Fruit fly (Drosophila melanogaster) whole organism, pupa: ENCODE results near the gene Eip75B.
A peak's percentile ranks its signal among the peaks of the same experiment; 100 is the strongest.

Experiments used
- CG10348 ChIP-seq: fragments of 200-800 bp; sonication (Bioruptor generic); IDR thresholded peaks from 2 replicates; pipeline ENCODE4 v1.3.6; 2022; ENCODE audit warnings: missing biosample characterization, missing genetic modification characterization
- CG12605 ChIP-seq: fragments of 200-800 bp; sonication (Bioruptor generic); IDR thresholded peaks from 2 replicates; pipeline ENCODE4 v1.3.6; 2022; ENCODE audit warnings: missing biosample characterization, missing genetic modification characterization
- CG13204 ChIP-seq: fragments of 200-800 bp; sonication (Bioruptor generic); optimal IDR thresholded peaks from 2 replicates; lab custom pipeline; 2018; ENCODE audit warnings: missing biosample characterization, mild to moderate bottlenecking, missing genetic modification characterization, moderate library complexity
- CG14655 ChIP-seq: fragments of 200-800 bp; sonication (Bioruptor generic); optimal IDR thresholded peaks from 3 replicates; lab custom pipeline; 2017; ENCODE audit warnings: mild to moderate bottlenecking, missing biosample characterization, missing genetic modification reagents, missing genetic modification characterization
- CG15710 ChIP-seq: fragments of 200-800 bp; sonication (Bioruptor generic); optimal IDR thresholded peaks from 2 replicates; lab custom pipeline; 2018; ENCODE audit warnings: missing biosample characterization, mild to moderate bottlenecking, missing genetic modification characterization, moderate library complexity
- CG17806 ChIP-seq: fragments of 200-800 bp; sonication (Bioruptor generic); optimal IDR thresholded peaks from 2 replicates; lab custom pipeline; 2018; ENCODE audit warnings: missing biosample characterization, mild to moderate bottlenecking, missing genetic modification characterization, moderate library complexity
- CG32121 ChIP-seq: fragments of 200-800 bp; sonication (Bioruptor generic); IDR thresholded peaks from 2 replicates; pipeline ENCODE4 v1.3.6; 2022; ENCODE audit warnings: missing biosample characterization, missing genetic modification characterization
- CG34367 ChIP-seq: fragments of 200-800 bp; sonication (Bioruptor generic); optimal IDR thresholded peaks from 2 replicates; lab custom pipeline; 2018; ENCODE audit warnings: missing biosample characterization, mild to moderate bottlenecking, missing genetic modification characterization
- CG4496 ChIP-seq: fragments of 200-800 bp; sonication (Bioruptor generic); IDR thresholded peaks from 3 replicates; pipeline ENCODE4 v1.3.6; 2022; ENCODE audit warnings: missing biosample characterization, missing genetic modification characterization
- CG8159 ChIP-seq: fragments of 200-800 bp; sonication (Bioruptor generic); optimal IDR thresholded peaks from 3 replicates; lab custom pipeline; 2018; ENCODE audit warnings: missing biosample characterization, mild to moderate bottlenecking, missing genetic modification characterization, moderate library complexity
- CG8301 ChIP-seq: fragments of 200-800 bp; sonication (Bioruptor generic); optimal IDR thresholded peaks from 2 replicates; lab custom pipeline; 2018; ENCODE audit warnings: missing biosample characterization, mild to moderate bottlenecking, missing genetic modification characterization
- CG9948 ChIP-seq: fragments of 200-800 bp; sonication (Bioruptor generic); optimal IDR thresholded peaks from 2 replicates; lab custom pipeline; 2018; ENCODE audit warnings: missing biosample characterization, mild to moderate bottlenecking, missing genetic modification characterization, moderate library complexity
- D1 ChIP-seq: fragments of 200-800 bp; sonication (Bioruptor generic); optimal IDR thresholded peaks from 2 replicates; lab custom pipeline; 2018; ENCODE audit warnings: missing biosample characterization, mild to moderate bottlenecking, missing genetic modification characterization, moderate library complexity
- EcR ChIP-seq: fragments of 200-800 bp; sonication (Bioruptor generic); optimal IDR thresholded peaks from 3 replicates; lab custom pipeline; 2019; ENCODE audit warnings: missing biosample characterization, missing genetic modification characterization, mild to moderate bottlenecking, moderate library complexity, missing genetic modification reagents
- Ets98B ChIP-seq: fragments of 200-800 bp; sonication (Bioruptor generic); IDR thresholded peaks from 2 replicates; pipeline ENCODE4 v1.3.6; 2022; ENCODE audit warnings: missing biosample characterization, missing genetic modification characterization
- Pif1A ChIP-seq: fragments of 200-800 bp; sonication (Bioruptor generic); optimal IDR thresholded peaks from 3 replicates; lab custom pipeline; 2016; ENCODE audit warnings: missing biosample characterization, missing genetic modification characterization
- Pif1B ChIP-seq: fragments of 200-800 bp; sonication (Bioruptor generic); optimal IDR thresholded peaks from 3 replicates; lab custom pipeline; 2016; ENCODE audit warnings: missing biosample characterization, missing genetic modification characterization
- Snoo ChIP-seq: fragments of 200-800 bp; sonication (Bioruptor generic); optimal IDR thresholded peaks from 3 replicates; lab custom pipeline; 2017; ENCODE audit warnings: missing biosample characterization, mild to moderate bottlenecking, missing genetic modification characterization, inconsistent platforms
- fd96Ca ChIP-seq: fragments of 200-800 bp; sonication (Bioruptor generic); IDR thresholded peaks from 3 replicates; pipeline ENCODE4 v1.3.6; 2022; ENCODE audit warnings: missing biosample characterization, missing genetic modification characterization
- gl ChIP-seq: fragments of 200-800 bp; sonication (Bioruptor generic); optimal IDR thresholded peaks from 2 replicates; lab custom pipeline; 2018; ENCODE audit warnings: missing biosample characterization, mild to moderate bottlenecking, missing genetic modification characterization
- rn ChIP-seq: fragments of 200-800 bp; sonication (Bioruptor generic); IDR thresholded peaks from 2 replicates; pipeline ENCODE4 v1.3.6; 2022; ENCODE audit warnings: missing biosample characterization, missing genetic modification characterization

The Eip75B gene

dm6 chr3L:18076649-18077048 is 12.2 kb upstream of the Eip75B start:
- 0 out of 3 replicates have a peak, but pooled peaks have one; percentile 47 for TF ChIP-seq CG4496 (GFP tag; lab: Robert Waterston, UW)
- TF ChIP-seq CG8301 (tag; lab: Kevin White, UChicago) = peak; percentile 67
- TF ChIP-seq CG14655 (GFP tag; lab: Kevin White, UChicago) = peak; percentile 74
- no peak for TF ChIP-seq CG15710 (tag; lab: Kevin White, UChicago)

- peak; percentile 2 for TF ChIP-seq CG8301 (tag; lab: Kevin White, UChicago)
- no peak for TF ChIP-seq D1 (tag; lab: Kevin White, UChicago)
- no peak for TF ChIP-seq CG32121
- TF ChIP-seq Ets98B (GFP tag; lab: Robert Waterston, UW) = no peak
- TF ChIP-seq CG13204 (GFP tag; lab: Kevin White, UChicago) = no peak
- peak; percentile 21 for TF ChIP-seq CG9948 (tag; lab: Kevin White, UChicago)
- no peak for TF ChIP-seq Pif1B (GFP tag; lab: Kevin White, UChicago)
- TF ChIP-seq CG14655 (GFP tag; lab: Kevin White, UChicago) = peak; percentile 57
- peak; percentile 19 for TF ChIP-seq CG15710 (tag; lab: Kevin White, UChicago)
- no peak for TF ChIP-seq Snoo
- TF ChIP-seq gl (tag; lab: Kevin White, UChicago) = no peak
- TF ChIP-seq fd96Ca (GFP tag; lab: Robert Waterston, UW) = no peak
- TF ChIP-seq CG8159 (tag; lab: Kevin White, UChicago) = peak; percentile 31
- peak; percentile 30 for TF ChIP-seq CG17806 (tag; lab: Kevin White, UChicago)
- no peak for TF ChIP-seq rn (GFP tag; lab: Robert Waterston, UW)
- peak; percentile 87 for TF ChIP-seq EcR (GFP tag; lab: Kevin White, UChicago)
- TF ChIP-seq CG10348 (GFP tag; lab: Robert Waterston, UW) = no peak
- no peak for TF ChIP-seq Pif1A (GFP tag; lab: Kevin White, UChicago)
- TF ChIP-seq CG12605 = no peak
- TF ChIP-seq CG4496 (GFP tag; lab: Robert Waterston, UW) = peak; percentile 60; the same call in 1 of the 3 replicates
- TF ChIP-seq CG34367 (tag; lab: Kevin White, UChicago) = no peak
Observed at dm6 chr3L:18075853-18076252, 11.4 kb upstream of the Eip75B start.

DNA sequence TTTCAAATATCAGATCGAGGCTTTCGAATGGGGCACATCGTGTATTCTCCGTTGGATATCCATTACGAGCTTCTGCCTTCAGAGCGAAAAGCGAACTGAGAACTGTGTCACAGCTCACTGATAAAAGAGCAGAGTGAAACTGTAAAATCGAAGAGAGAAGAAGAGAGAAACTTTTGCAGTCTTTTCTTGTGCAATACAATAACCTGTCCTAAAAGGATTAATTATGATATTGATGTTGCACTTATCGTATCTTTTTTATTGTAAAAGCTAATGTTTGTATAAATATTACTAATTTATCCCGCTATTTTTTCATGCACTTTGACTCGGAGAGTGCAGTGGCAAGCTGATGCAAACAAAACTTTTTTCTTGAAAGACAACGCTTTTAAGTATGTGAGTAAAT is 10.5 kb upstream of the Eip75B start:
- TF ChIP-seq D1 (tag; lab: Kevin White, UChicago) (peak; percentile 45), EcR (GFP tag; lab: Kevin White, UChicago) (peak; percentile 76), CG8301 (tag; lab: Kevin White, UChicago) (peak; percentile 8), CG17806 (tag; lab: Kevin White, UChicago) (no peak), CG12605 (0 out of 2 replicates have a peak, but pooled peaks have one; percentile 16)

- TF ChIP-seq CG12605 = peak; percentile 31; the same call in 1 of the 2 replicates
- TF ChIP-seq Pif1B (GFP tag; lab: Kevin White, UChicago) = peak; percentile 18
- TF ChIP-seq CG17806 (tag; lab: Kevin White, UChicago) = no peak
- TF ChIP-seq gl (tag; lab: Kevin White, UChicago) = peak; percentile 15
- peak; percentile 91 for TF ChIP-seq EcR (GFP tag; lab: Kevin White, UChicago)
- TF ChIP-seq, all 21 proteins: peak for 4
Observed at dm6 chr3L:18073559-18074134, 9.2 kb upstream of the Eip75B start, which contains the start of gene CG44004. TSS of gene CG44004 (minus strand) at chr3L:18073863.

DNA sequence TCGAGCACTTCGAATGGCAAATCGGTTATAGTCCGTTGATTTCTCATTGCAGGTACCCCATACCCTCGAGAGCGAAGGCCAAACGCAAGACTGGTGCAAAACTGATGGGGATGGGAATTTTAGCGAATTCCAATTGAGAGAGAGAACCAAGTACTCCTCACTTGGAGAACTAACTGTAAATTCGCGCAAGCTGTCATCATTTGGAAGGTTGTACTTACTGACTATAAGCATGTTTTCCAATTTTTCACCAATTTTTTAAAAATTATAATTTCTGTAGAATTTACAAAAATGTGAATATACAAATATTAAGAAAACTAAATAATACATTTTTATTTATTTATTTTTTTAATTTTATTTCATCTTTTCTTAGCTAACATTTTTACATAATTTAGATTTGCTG is 7.5 kb upstream of the Eip75B start, which contains the start of gene CG44005:
CG44005 (minus strand) TSS at position 101 of the 400 bp plus-strand sequence.
- TF ChIP-seq CG17806 (tag; lab: Kevin White, UChicago) (no peak), CG10348 (GFP tag; lab: Robert Waterston, UW) (no peak), CG4496 (GFP tag; lab: Robert Waterston, UW) (no peak), EcR (GFP tag; lab: Kevin White, UChicago) (no peak), CG9948 (tag; lab: Kevin White, UChicago) (no peak), CG12605 (no peak), CG15710 (tag; lab: Kevin White, UChicago) (no peak), CG8159 (tag; lab: Kevin White, UChicago) (no peak), D1 (tag; lab: Kevin White, UChicago) (no peak)

DNA sequence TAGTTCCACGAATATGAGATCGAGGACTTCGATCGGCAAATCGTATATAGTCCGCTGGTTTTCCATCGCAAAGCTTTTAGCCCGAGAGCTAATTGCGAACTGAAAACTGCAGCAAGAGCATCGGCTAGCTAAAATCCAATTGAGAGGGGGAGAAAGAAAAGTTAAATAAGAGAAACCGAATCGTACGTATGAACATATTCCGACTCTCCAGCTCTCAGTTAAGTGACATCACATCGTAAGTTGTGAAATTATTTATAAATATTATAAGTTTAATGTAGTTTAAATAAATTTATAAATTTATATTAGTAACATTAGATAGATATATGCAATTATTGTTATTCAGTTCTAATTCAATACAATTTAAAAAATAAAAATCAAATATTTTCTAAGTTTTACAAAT is 5.6 kb upstream of the Eip75B start, which contains the start of gene CG44006:
CG44006 (minus strand) TSS at position 101 of the 400 bp plus-strand sequence.
- TF ChIP-seq CG10348 (GFP tag; lab: Robert Waterston, UW) (no peak), EcR (GFP tag; lab: Kevin White, UChicago) (peak; percentile 68), CG12605 (peak; percentile 16; the same call in 1 of the 2 replicates)
